Fruit fly (Drosophila melanogaster) whole organism, embryonic: ENCODE data around the gene RpL15.

Experiments
- Atf6 ChIP-seq: fragments of 200-800 bp; sonication (Bioruptor generic); IDR thresholded peaks from 2 replicates; pipeline ENCODE4 v1.3.6; 2022; ENCODE audit warnings: missing biosample characterization, missing genetic modification characterization
- CG10462 ChIP-seq: fragments of 200-800 bp; sonication (Bioruptor generic); optimal IDR thresholded peaks from 2 replicates; lab custom pipeline; 2016; ENCODE audit warnings: missing biosample characterization, missing genetic modification characterization
- CG11696 ChIP-seq: fragments of 200-800 bp; sonication (Bioruptor generic); IDR thresholded peaks from 2 replicates; pipeline ENCODE4 v1.3.6; 2022; ENCODE audit warnings: missing biosample characterization, missing genetic modification characterization
- CG12659 ChIP-seq: fragments of 200-800 bp; sonication (Bioruptor generic); optimal IDR thresholded peaks from 3 replicates; lab custom pipeline; 2017; ENCODE audit warnings: mild to moderate bottlenecking, missing biosample characterization, missing genetic modification reagents, missing genetic modification characterization
- CG14965 ChIP-seq: fragments of 200-800 bp; sonication (Bioruptor generic); optimal IDR thresholded peaks from 2 replicates; lab custom pipeline; 2016; ENCODE audit warnings: missing biosample characterization, missing genetic modification characterization, borderline replicate concordance
- CG15011 ChIP-seq: fragments of 200-800 bp; sonication (Bioruptor generic); optimal IDR thresholded peaks from 3 replicates; lab custom pipeline; 2018; ENCODE audit warnings: missing biosample characterization, mild to moderate bottlenecking, missing genetic modification characterization
- CG16813 ChIP-seq: fragments of 200-800 bp; sonication (Bioruptor generic); IDR thresholded peaks from 3 replicates; pipeline ENCODE4 v1.3.6; 2022; ENCODE audit warnings: missing biosample characterization, missing genetic modification characterization; ENCODE audit not compliant: partially characterized antibody
- CG17361 ChIP-seq: fragments of 200-800 bp; sonication (Bioruptor generic); IDR thresholded peaks from 3 replicates; pipeline ENCODE4 v1.3.6; 2022; ENCODE audit warnings: missing biosample characterization, missing genetic modification characterization
- CG17568 ChIP-seq: fragments of 200-800 bp; sonication (Bioruptor generic); optimal IDR thresholded peaks from 2 replicates; lab custom pipeline; 2018; ENCODE audit warnings: missing biosample characterization, mild to moderate bottlenecking, missing genetic modification characterization, moderate library complexity
- CG17802 ChIP-seq: fragments of 200-800 bp; sonication (Bioruptor generic); optimal IDR thresholded peaks from 2 replicates; lab custom pipeline; 2018; ENCODE audit warnings: missing biosample characterization, mild to moderate bottlenecking, missing genetic modification characterization, moderate library complexity
- CG17829 ChIP-seq: fragments of 200-800 bp; optimal IDR thresholded peaks from 2 replicates; lab custom pipeline; 2019; ENCODE audit warnings: missing biosample characterization, mild to moderate bottlenecking, missing genetic modification characterization, moderate library complexity
- CG18476 ChIP-seq: fragments of 200-800 bp; sonication (Bioruptor generic); optimal IDR thresholded peaks from 2 replicates; lab custom pipeline; 2016; ENCODE audit warnings: missing biosample characterization, mild to moderate bottlenecking, missing genetic modification characterization
- CG2202 ChIP-seq: fragments of 200-800 bp; sonication (Bioruptor generic); optimal IDR thresholded peaks from 2 replicates; lab custom pipeline; 2018; ENCODE audit warnings: missing biosample characterization, mild to moderate bottlenecking, missing genetic modification characterization
- CG3065 ChIP-seq: fragments of 200-800 bp; sonication (Bioruptor generic); optimal IDR thresholded peaks from 2 replicates; lab custom pipeline; 2016; ENCODE audit warnings: missing biosample characterization, missing genetic modification characterization
- CG31224 ChIP-seq: fragments of 200-800 bp; sonication (Bioruptor generic); IDR thresholded peaks from 2 replicates; pipeline ENCODE4 v1.3.6; 2022; ENCODE audit warnings: missing biosample characterization, missing genetic modification characterization
- CG4617 ChIP-seq: fragments of 200-800 bp; sonication (Bioruptor generic); optimal IDR thresholded peaks from 3 replicates; lab custom pipeline; 2016; ENCODE audit warnings: missing biosample characterization, missing genetic modification characterization, borderline replicate concordance
- CG5180 ChIP-seq: fragments of 200-800 bp; sonication (Bioruptor generic); optimal IDR thresholded peaks from 3 replicates; lab custom pipeline; 2017; ENCODE audit warnings: missing biosample characterization, missing genetic modification characterization, mild to moderate bottlenecking, moderate library complexity, missing genetic modification reagents
- CG7987 ChIP-seq: fragments of 200-800 bp; sonication (Bioruptor generic); optimal IDR thresholded peaks from 2 replicates; lab custom pipeline; 2018; ENCODE audit warnings: missing biosample characterization, mild to moderate bottlenecking, missing genetic modification characterization, moderate library complexity
- CG8290 ChIP-seq, 3 experiments: fragments of 200-800 bp; sonication (Bioruptor generic); optimal IDR thresholded peaks; 2 replicates each; lab custom pipeline; 2016 to 2019; ENCODE audit warnings: missing biosample characterization in 3 of 3, missing genetic modification characterization in 3 of 3, mild to moderate bottlenecking in 2 of 3, moderate library complexity in 1 of 3
- CG8478 ChIP-seq: fragments of >200 bp; optimal IDR thresholded peaks from 2 replicates; lab custom pipeline; 2018
- CG8924 ChIP-seq: fragments of 200-800 bp; optimal IDR thresholded peaks from 3 replicates; lab custom pipeline; 2019; ENCODE audit warnings: missing biosample characterization, mild to moderate bottlenecking, missing genetic modification characterization, moderate library complexity
- CG9817 ChIP-seq: fragments of 200-800 bp; sonication (Bioruptor generic); optimal IDR thresholded peaks from 2 replicates; lab custom pipeline; 2018; ENCODE audit warnings: missing biosample characterization, mild to moderate bottlenecking, missing genetic modification characterization, moderate library complexity
- CTCF ChIP-seq: fragments of 200-800 bp; sonication (Bioruptor generic); optimal IDR thresholded peaks from 2 replicates; lab custom pipeline; 2017; ENCODE audit warnings: missing biosample characterization, mild to moderate bottlenecking, missing genetic modification characterization, moderate library complexity
- Deaf1 ChIP-seq: fragments of 200-800 bp; optimal IDR thresholded peaks from 3 replicates; lab custom pipeline; 2019; ENCODE audit warnings: missing biosample characterization, mild to moderate bottlenecking, missing genetic modification characterization, moderate library complexity
- Dek ChIP-seq: fragments of 200-800 bp; sonication (Bioruptor generic); optimal IDR thresholded peaks from 3 replicates; lab custom pipeline; 2019; ENCODE audit warnings: missing biosample characterization, mild to moderate bottlenecking, missing genetic modification characterization, moderate library complexity
- Dp ChIP-seq: fragments of 200-800 bp; sonication (Bioruptor generic); optimal IDR thresholded peaks from 2 replicates; lab custom pipeline; 2018; ENCODE audit warnings: missing biosample characterization, mild to moderate bottlenecking, missing genetic modification characterization, moderate library complexity
- Eip74EF ChIP-seq, 2 experiments: fragments of 200-800 bp in 1 of 2; fragments of >200 bp in 1 of 2; sonication (Bioruptor generic) in 1 of 2; optimal IDR thresholded peaks; 2 replicates each; lab custom pipeline; 2017 to 2019; ENCODE audit warnings: missing biosample characterization in 2 of 2, missing genetic modification characterization in 2 of 2, mild to moderate bottlenecking in 1 of 2, moderate library complexity in 1 of 2
- Ets65A ChIP-seq: fragments of 200-800 bp; sonication (Bioruptor generic); peaks from one replicate; lab custom pipeline; 2016; ENCODE audit warnings: missing biosample characterization, missing genetic modification characterization
- Ets97D ChIP-seq: fragments of 200-800 bp; sonication (Bioruptor generic); optimal IDR thresholded peaks from 3 replicates; lab custom pipeline; 2016; ENCODE audit warnings: missing biosample characterization, missing genetic modification characterization
- Hr39 ChIP-seq: fragments of >200 bp; optimal IDR thresholded peaks from 2 replicates; lab custom pipeline; 2017
- Hsf ChIP-seq: fragments of 200-800 bp; sonication (Bioruptor generic); optimal IDR thresholded peaks from 3 replicates; lab custom pipeline; 2016; ENCODE audit warnings: missing biosample characterization, missing genetic modification characterization
- Lhr ChIP-seq: fragments of 200-800 bp; sonication (Bioruptor generic); optimal IDR thresholded peaks from 3 replicates; lab custom pipeline; 2017; ENCODE audit warnings: mild to moderate bottlenecking, missing biosample characterization, missing genetic modification reagents, missing genetic modification characterization
- Lim3 ChIP-seq: fragments of 200-800 bp; sonication (Bioruptor generic); IDR thresholded peaks from 2 replicates; pipeline ENCODE4 v1.3.6; 2022; ENCODE audit warnings: missing biosample characterization, missing genetic modification characterization
- MESR4 ChIP-seq: fragments of 200-800 bp; sonication (Bioruptor generic); optimal IDR thresholded peaks from 2 replicates; lab custom pipeline; 2018; ENCODE audit warnings: missing biosample characterization, mild to moderate bottlenecking, missing genetic modification characterization, moderate library complexity
- Nf-YA ChIP-seq: fragments of 200-800 bp; sonication (Bioruptor generic); IDR thresholded peaks from 2 replicates; pipeline ENCODE4 v1.3.6; 2022; ENCODE audit warnings: missing biosample characterization, missing genetic modification characterization
- Optix ChIP-seq: fragments of 200-800 bp; sonication (Bioruptor generic); IDR thresholded peaks from 3 replicates; pipeline ENCODE4 v1.3.6; 2022; ENCODE audit warnings: missing biosample characterization, missing genetic modification characterization
- Pdp1 ChIP-seq, 2 experiments: fragments of 200-800 bp; sonication (Bioruptor generic); optimal IDR thresholded peaks; 3 replicates each; lab custom pipeline; 2016; ENCODE audit warnings: missing biosample characterization in 2 of 2, missing genetic modification characterization in 2 of 2, mild to moderate bottlenecking in 1 of 2, moderate library complexity in 1 of 2
- Rx ChIP-seq: fragments of 200-800 bp; sonication (Bioruptor generic); IDR thresholded peaks from 2 replicates; pipeline ENCODE4 v1.3.6; 2022; ENCODE audit warnings: missing biosample characterization, missing genetic modification characterization
- Sry-δ ChIP-seq: fragments of 200-800 bp; sonication (Bioruptor generic); optimal IDR thresholded peaks from 2 replicates; lab custom pipeline; 2016; ENCODE audit warnings: missing biosample characterization, missing genetic modification characterization
- ara ChIP-seq: fragments of 200-800 bp; sonication (Bioruptor generic); IDR thresholded peaks from 2 replicates; pipeline ENCODE4 v1.3.6; 2022; ENCODE audit warnings: missing biosample characterization, missing genetic modification characterization
- bab2 ChIP-seq: fragments of 200-800 bp; sonication (Bioruptor generic); optimal IDR thresholded peaks from 2 replicates; lab custom pipeline; 2016; ENCODE audit warnings: missing biosample characterization, missing genetic modification characterization
- cato ChIP-seq: fragments of 200-800 bp; sonication (Bioruptor generic); optimal IDR thresholded peaks from 2 replicates; lab custom pipeline; 2016; ENCODE audit warnings: missing biosample characterization, missing genetic modification characterization, borderline replicate concordance
- gcm ChIP-seq: fragments of 200-800 bp; sonication (Bioruptor generic); optimal IDR thresholded peaks from 2 replicates; lab custom pipeline; 2019; ENCODE audit warnings: missing biosample characterization, mild to moderate bottlenecking, missing genetic modification characterization, moderate library complexity
- gsb-n ChIP-seq: fragments of 200-800 bp; sonication (Bioruptor generic); optimal IDR thresholded peaks from 3 replicates; lab custom pipeline; 2018; ENCODE audit warnings: missing biosample characterization, mild to moderate bottlenecking, missing genetic modification characterization
- gt ChIP-seq: fragments of 200-800 bp; sonication (Bioruptor generic); IDR thresholded peaks from 2 replicates; pipeline ENCODE4 v1.3.6; 2022; ENCODE audit warnings: missing biosample characterization, missing genetic modification characterization
- odd ChIP-seq: fragments of 200-800 bp; sonication (Bioruptor generic); optimal IDR thresholded peaks from 2 replicates; lab custom pipeline; 2017; ENCODE audit warnings: missing biosample characterization, mild to moderate bottlenecking, missing genetic modification characterization
- ranshi ChIP-seq: fragments of 200-800 bp; sonication (Bioruptor generic); IDR thresholded peaks from 2 replicates; pipeline ENCODE4 v1.3.6; 2022; ENCODE audit warnings: missing biosample characterization, missing genetic modification characterization
- slp2 ChIP-seq: fragments of 200-800 bp; sonication (Bioruptor generic); optimal IDR thresholded peaks from 2 replicates; lab custom pipeline; 2016; ENCODE audit warnings: missing biosample characterization, missing genetic modification characterization
- so ChIP-seq: fragments of 200-800 bp; sonication (Bioruptor generic); IDR thresholded peaks from 3 replicates; pipeline ENCODE4 v1.3.6; 2022; ENCODE audit warnings: missing biosample characterization, missing genetic modification characterization
- ssp ChIP-seq: fragments of 200-800 bp; sonication (Bioruptor generic); IDR thresholded peaks from 2 replicates; pipeline ENCODE4 v1.3.6; 2022; ENCODE audit warnings: missing biosample characterization, missing genetic modification characterization
- tap ChIP-seq: fragments of 200-800 bp; optimal IDR thresholded peaks from 3 replicates; lab custom pipeline; 2019; ENCODE audit warnings: missing biosample characterization, mild to moderate bottlenecking, missing genetic modification characterization, moderate library complexity

The RpL15 gene

dm6 chr3L:27279041-27279671, 12.1 kb downstream of the RpL15 start, which contains the start of gene Dbp80:
Gene Dbp80 (plus strand): TSS chr3L:27279316.
- TF ChIP-seq gt (GFP tag; lab: Robert Waterston, UW) (no peak), Atf6 (GFP tag; lab: Robert Waterston, UW) (no peak), CG17568 (GFP tag; lab: Kevin White, UChicago) (no peak), CG17829 (tag; lab: Kevin White, UChicago) (no peak), Rx (GFP tag; lab: Robert Waterston, UW) (no peak), CG5180 (GFP tag; lab: Kevin White, UChicago) (no peak), Optix (GFP tag; lab: Robert Waterston, UW) (no peak), Eip74EF (GFP tag; optimal IDR thresholded peaks at IDR 0.05; lab: Kevin White, UChicago) (peak in 1 of 2 experiments; percentile 49), ssp (peak; percentile 100), Sry-δ (GFP tag; lab: Kevin White, UChicago) (no peak), CG31224 (GFP tag; lab: Robert Waterston, UW) (no peak), Dp (no peak), CG10462 (GFP tag; lab: Kevin White, UChicago) (no peak), ranshi (GFP tag; lab: Robert Waterston, UW) (no peak), Nf-YA (no peak), Deaf1 (no peak), CG4617 (GFP tag; lab: Kevin White, UChicago) (peak; percentile 65), cato (GFP tag; lab: Kevin White, UChicago) (no peak), bab2 (GFP tag; lab: Kevin White, UChicago) (no peak), slp2 (no peak), CG17802 (tag; lab: Kevin White, UChicago) (peak; percentile 98), CG18476 (GFP tag; lab: Kevin White, UChicago) (no peak), CG7987 (no peak), Pdp1 (GFP tag; optimal IDR thresholded peaks at IDR 0.05; lab: Kevin White, UChicago) (no peak), Lim3 (GFP tag; lab: Robert Waterston, UW) (no peak), Dek (tag; lab: Kevin White, UChicago) (no peak), so (no peak), CG15011 (GFP tag; lab: Kevin White, UChicago) (no peak), CTCF (GFP tag; lab: Kevin White, UChicago) (no peak), CG8478 (lab: Kevin White, UChicago) (no peak), CG12659 (peak; percentile 44), CG16813 (GFP tag; lab: Robert Waterston, UW) (no peak), CG8924 (tag; lab: Kevin White, UChicago) (no peak), gsb-n (tag; lab: Kevin White, UChicago) (no peak), tap (no peak), CG17361 (GFP tag; lab: Robert Waterston, UW) (peak; percentile 62), CG3065 (GFP tag; lab: Kevin White, UChicago) (no peak), Hr39 (no peak), Ets65A (peak; percentile 24), CG14965 (GFP tag; lab: Kevin White, UChicago) (no peak), Lhr (GFP tag; lab: Kevin White, UChicago) (peak; percentile 90), odd (GFP tag; lab: Kevin White, UChicago) (no peak), CG9817 (tag; lab: Kevin White, UChicago) (no peak), Ets97D (GFP tag; lab: Kevin White, UChicago) (peak; percentile 37), MESR4 (GFP tag; lab: Kevin White, UChicago) (peak; percentile 58), CG8290 (GFP tag; optimal IDR thresholded peaks at IDR 0.05; lab: Kevin White, UChicago) (peak; percentile 86), CG8290 (tag; optimal IDR thresholded peaks at IDR 0.05; lab: Kevin White, UChicago) (peak; percentile 62 to 80), CG11696 (GFP tag; lab: Robert Waterston, UW) (no peak), gcm (GFP tag; lab: Kevin White, UChicago) (no peak), CG2202 (tag; lab: Kevin White, UChicago) (no peak), Hsf (peak; percentile 1), ara (no peak)
